Fruit fly (Drosophila melanogaster): ENCODE measurements around the gene gammaSnap2.

The gammaSnap2 gene

dm6 chr3R:10079267-10079987 lies 41.8 kb downstream of the gammaSnap2 start:
- TF ChIP-seq CG8159 (tag; optimal IDR thresholded peaks at IDR 0.05) (peak; percentile 71), CG17806 (tag; optimal IDR thresholded peaks at IDR 0.05) (peak; percentile 81), CG10348 (GFP tag; IDR thresholded peaks at IDR 0.05) (peak; percentile 57), EcR (GFP tag; optimal IDR thresholded peaks at IDR 0.05) (peak; percentile 32), Pif1B (GFP tag; optimal IDR thresholded peaks at IDR 0.05) (peak; percentile 29), CG32121 (GFP tag; IDR thresholded peaks at IDR 0.05) (peak; percentile 88), CG15710 (tag; optimal IDR thresholded peaks at IDR 0.05) (peak; percentile 70), CG13204 (GFP tag; optimal IDR thresholded peaks at IDR 0.05) (no peak), CG8301 (tag; optimal IDR thresholded peaks at IDR 0.05) (peak; percentile 64), CG12605 (GFP tag; IDR thresholded peaks at IDR 0.05) (peak; percentile 58), Ets98B (GFP tag; IDR thresholded peaks at IDR 0.05) (peak; percentile 85), Snoo (tag; optimal IDR thresholded peaks at IDR 0.05) (peak; percentile 24), CG4496 (GFP tag; IDR thresholded peaks at IDR 0.05) (peak; percentile 87), D1 (tag; optimal IDR thresholded peaks at IDR 0.05) (no peak), CG14655 (GFP tag; optimal IDR thresholded peaks at IDR 0.05) (peak; percentile 54), fd96Ca (GFP tag; IDR thresholded peaks at IDR 0.05) (no peak), CG34367 (tag; optimal IDR thresholded peaks at IDR 0.05) (peak; percentile 78), Pif1A (GFP tag; optimal IDR thresholded peaks at IDR 0.05) (peak; percentile 66), rn (GFP tag; IDR thresholded peaks at IDR 0.05) (peak; percentile 54; the same call in 1 of the 2 replicates), gl (tag; optimal IDR thresholded peaks at IDR 0.05) (peak; percentile 37), CG9948 (tag; optimal IDR thresholded peaks at IDR 0.05) (peak; percentile 81)

dm6 chr3R:10078468-10079143 lies 42.6 kb downstream of the gammaSnap2 start:
- TF ChIP-seq CG15710 (tag; optimal IDR thresholded peaks at IDR 0.05) (no peak), Snoo (tag; optimal IDR thresholded peaks at IDR 0.05) (no peak), CG10348 (GFP tag; IDR thresholded peaks at IDR 0.05) (no peak), CG13204 (GFP tag; optimal IDR thresholded peaks at IDR 0.05) (no peak), CG9948 (tag; optimal IDR thresholded peaks at IDR 0.05) (no peak), fd96Ca (GFP tag; IDR thresholded peaks at IDR 0.05) (no peak)

- TF ChIP-seq D1 (tag; optimal IDR thresholded peaks at IDR 0.05), result peak; percentile 21
- TF ChIP-seq EcR (GFP tag; optimal IDR thresholded peaks at IDR 0.05), result no peak
Measured at dm6 chr3R:10076665-10077064, 44.5 kb downstream of the gammaSnap2 start.

dm6 chr3R:10075323-10075788 lies 45.8 kb downstream of the gammaSnap2 start, which contains the start of gene Alp13:
Gene Alp13 (minus strand): TSS chr3R:10075373.
- no peak for TF ChIP-seq fd96Ca (GFP tag; IDR thresholded peaks at IDR 0.05)
- no peak for TF ChIP-seq CG34367 (tag; optimal IDR thresholded peaks at IDR 0.05)
- TF ChIP-seq gl (tag; optimal IDR thresholded peaks at IDR 0.05), result no peak
- TF ChIP-seq CG14655 (GFP tag; optimal IDR thresholded peaks at IDR 0.05), result no peak
- TF ChIP-seq CG17806 (tag; optimal IDR thresholded peaks at IDR 0.05), result no peak
- no peak for TF ChIP-seq CG12605 (GFP tag; IDR thresholded peaks at IDR 0.05)
- TF ChIP-seq EcR (GFP tag; optimal IDR thresholded peaks at IDR 0.05), result no peak
- no peak for TF ChIP-seq CG32121 (GFP tag; IDR thresholded peaks at IDR 0.05)
- no peak for TF ChIP-seq CG10348 (GFP tag; IDR thresholded peaks at IDR 0.05)
- no peak for TF ChIP-seq Ets98B (GFP tag; IDR thresholded peaks at IDR 0.05)
- no peak for TF ChIP-seq CG8159 (tag; optimal IDR thresholded peaks at IDR 0.05)
- no peak for TF ChIP-seq Pif1B (GFP tag; optimal IDR thresholded peaks at IDR 0.05)

dm6 chr3R:10070817-10071216 lies 50.4 kb downstream of the gammaSnap2 start, which contains the start of gene nerfin-2:
Gene nerfin-2 (plus strand): TSS chr3R:10071117.
- TF ChIP-seq CG12605 (GFP tag; IDR thresholded peaks at IDR 0.05) (no peak), fd96Ca (GFP tag; IDR thresholded peaks at IDR 0.05) (no peak), Snoo (tag; optimal IDR thresholded peaks at IDR 0.05) (no peak), Ets98B (GFP tag; IDR thresholded peaks at IDR 0.05) (no peak), CG14655 (GFP tag; optimal IDR thresholded peaks at IDR 0.05) (no peak), CG34367 (tag; optimal IDR thresholded peaks at IDR 0.05) (no peak), Pif1A (GFP tag; optimal IDR thresholded peaks at IDR 0.05) (no peak), CG17806 (tag; optimal IDR thresholded peaks at IDR 0.05) (no peak), CG10348 (GFP tag; IDR thresholded peaks at IDR 0.05) (no peak), rn (GFP tag; IDR thresholded peaks at IDR 0.05) (no peak)
